Fruit fly (Drosophila melanogaster): ENCODE results near the gene CtsB.

The CtsB gene

DNA sequence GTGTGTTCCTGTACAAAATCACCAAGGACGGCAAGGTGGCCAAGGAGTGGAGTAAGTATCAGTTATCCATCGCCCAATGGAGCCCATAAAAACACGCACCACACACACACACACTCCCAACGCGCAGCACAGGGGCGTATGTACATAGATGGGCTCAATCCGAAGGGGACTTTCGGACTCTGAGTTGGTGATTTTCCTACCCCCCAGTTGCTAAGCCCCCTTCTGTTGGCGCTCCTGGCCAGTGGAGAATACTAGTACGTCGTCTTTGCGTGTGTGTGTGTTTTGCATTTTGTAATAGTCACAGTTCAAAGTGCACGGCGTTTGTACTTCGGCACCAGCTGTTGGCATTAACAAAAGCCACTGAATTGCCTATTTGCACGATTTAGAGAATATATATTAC, 41.9 kb downstream of the CtsB start:
- no peak for TF ChIP-seq cnc (optimal IDR thresholded peaks at IDR 0.05)
- TF ChIP-seq CG12768 (GFP tag; optimal IDR thresholded peaks at IDR 0.05) = peak; percentile 95
- no peak for TF ChIP-seq pad (GFP tag; optimal IDR thresholded peaks at IDR 0.05)
- TF ChIP-seq toe (GFP tag; optimal IDR thresholded peaks at IDR 0.05) = peak; percentile 72
- peak; percentile 75 for TF ChIP-seq CG1620 (GFP tag; optimal IDR thresholded peaks at IDR 0.05)
- TF ChIP-seq CG14711 (tag; optimal IDR thresholded peaks at IDR 0.05) = peak; percentile 48
- peak; percentile 54 for TF ChIP-seq CG11617 (GFP tag; optimal IDR thresholded peaks at IDR 0.05)
- TF ChIP-seq CG33017 (tag; optimal IDR thresholded peaks at IDR 0.05) = peak; percentile 67
- TF ChIP-seq cic (GFP tag; optimal IDR thresholded peaks at IDR 0.05) = peak; percentile 2
- TF ChIP-seq CG7101 (tag; optimal IDR thresholded peaks at IDR 0.05) = peak; percentile 78
- TF ChIP-seq tj (GFP tag; optimal IDR thresholded peaks at IDR 0.05) = peak; percentile 52
- peak; percentile 77 for TF ChIP-seq CG7045 (GFP tag; optimal IDR thresholded peaks at IDR 0.05)
- TF ChIP-seq kay (GFP tag; ENCODE audit: borderline replicate concordance) = peak; percentile 96
- TF ChIP-seq Clk (GFP tag; optimal IDR thresholded peaks at IDR 0.05) = peak; percentile 82
- TF ChIP-seq Crg-1 (GFP tag; optimal IDR thresholded peaks at IDR 0.05) = peak; percentile 42
- TF ChIP-seq Hr96 (GFP tag; optimal IDR thresholded peaks at IDR 0.05) = peak; percentile 89
- peak; percentile 78 for TF ChIP-seq CG5204 (GFP tag; optimal IDR thresholded peaks at IDR 0.05)
- TF ChIP-seq ovo (GFP tag; optimal IDR thresholded peaks at IDR 0.05) = no peak
- peak; percentile 29 for TF ChIP-seq bab1 (GFP tag; optimal IDR thresholded peaks at IDR 0.05)
- peak; percentile 71 for TF ChIP-seq Mnt (GFP tag; optimal IDR thresholded peaks at IDR 0.05)

DNA sequence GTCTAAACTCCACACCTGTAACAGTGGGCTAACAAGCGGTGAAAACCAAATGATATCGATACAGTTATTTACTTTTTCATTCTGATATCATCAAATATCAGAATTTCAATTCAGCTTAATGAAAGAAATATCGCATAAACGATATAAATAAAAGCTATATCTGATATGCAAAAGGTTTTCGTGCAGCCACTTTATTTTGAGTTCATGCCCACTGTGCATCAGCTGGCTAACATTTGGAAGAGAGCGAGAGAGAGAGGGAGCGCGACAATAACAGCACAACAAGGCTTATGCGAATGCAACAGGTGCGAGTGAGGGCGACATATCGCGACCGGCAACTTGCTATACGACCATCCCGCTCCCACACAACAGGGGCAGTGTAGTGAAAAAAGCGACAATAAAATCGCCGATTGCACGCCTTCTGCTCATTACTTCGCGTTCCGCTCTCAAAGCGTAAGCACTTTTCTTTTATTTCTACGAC, 42.5 kb downstream of the CtsB start, which contains the start of gene CG11151:
CG11151 (plus strand) TSS at position 334 of the 478 bp plus-strand sequence.
- TF ChIP-seq CG11617 (GFP tag; optimal IDR thresholded peaks at IDR 0.05) (peak; percentile 95), CG5204 (GFP tag; optimal IDR thresholded peaks at IDR 0.05) (peak; percentile 88), cic (GFP tag; optimal IDR thresholded peaks at IDR 0.05) (peak; percentile 59), CG7045 (GFP tag; optimal IDR thresholded peaks at IDR 0.05) (peak; percentile 85), cnc (optimal IDR thresholded peaks at IDR 0.05) (no peak), pad (GFP tag; optimal IDR thresholded peaks at IDR 0.05) (peak; percentile 99), CG7101 (tag; optimal IDR thresholded peaks at IDR 0.05) (peak; percentile 98), CG14711 (tag; optimal IDR thresholded peaks at IDR 0.05) (peak; percentile 94), CG12768 (GFP tag; optimal IDR thresholded peaks at IDR 0.05) (peak; percentile 92), bab1 (GFP tag; optimal IDR thresholded peaks at IDR 0.05) (peak; percentile 97), Mnt (GFP tag; optimal IDR thresholded peaks at IDR 0.05) (peak; percentile 87), CG1620 (GFP tag; optimal IDR thresholded peaks at IDR 0.05) (peak; percentile 87), kay (GFP tag; ENCODE audit: borderline replicate concordance) (peak; percentile 75), Hr96 (GFP tag; optimal IDR thresholded peaks at IDR 0.05) (no peak), CG33017 (tag; optimal IDR thresholded peaks at IDR 0.05) (peak; percentile 93), tj (GFP tag; optimal IDR thresholded peaks at IDR 0.05) (peak; percentile 84), toe (GFP tag; optimal IDR thresholded peaks at IDR 0.05) (peak; percentile 88), Crg-1 (GFP tag; optimal IDR thresholded peaks at IDR 0.05) (peak; percentile 94), Clk (GFP tag; optimal IDR thresholded peaks at IDR 0.05) (peak; percentile 73), ovo (GFP tag; optimal IDR thresholded peaks at IDR 0.05) (peak; percentile 90)

DNA sequence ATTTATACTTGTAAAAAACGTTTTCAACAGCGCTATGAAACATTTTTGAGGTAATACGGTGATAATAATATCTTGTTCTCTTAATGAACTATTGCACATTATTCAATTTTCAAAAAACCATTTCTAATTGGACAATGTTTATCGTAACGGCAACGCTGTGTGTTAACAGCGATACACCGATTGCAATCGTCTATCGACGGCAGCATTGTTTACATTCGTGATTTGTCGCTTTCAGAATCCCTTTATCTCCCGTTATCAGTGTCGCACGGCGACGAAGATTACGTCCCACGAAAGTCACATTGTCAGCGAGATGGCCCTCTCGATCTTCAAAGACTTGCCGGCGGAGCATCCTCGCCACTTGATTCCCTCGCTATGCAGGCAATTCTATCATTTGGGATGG, 44.0 kb downstream of the CtsB start, which contains the start of gene CG11134:
CG11134 (plus strand) TSS at position 4 of the 400 bp plus-strand sequence.
- TF ChIP-seq CG7045 (GFP tag; optimal IDR thresholded peaks at IDR 0.05) = no peak
- TF ChIP-seq cic (GFP tag; optimal IDR thresholded peaks at IDR 0.05) = peak; percentile 5
- no peak for TF ChIP-seq CG11617 (GFP tag; optimal IDR thresholded peaks at IDR 0.05)
- TF ChIP-seq toe (GFP tag; optimal IDR thresholded peaks at IDR 0.05) = no peak
- TF ChIP-seq CG12768 (GFP tag; optimal IDR thresholded peaks at IDR 0.05) = no peak
- TF ChIP-seq bab1 (GFP tag; optimal IDR thresholded peaks at IDR 0.05) = peak; percentile 16

DNA sequence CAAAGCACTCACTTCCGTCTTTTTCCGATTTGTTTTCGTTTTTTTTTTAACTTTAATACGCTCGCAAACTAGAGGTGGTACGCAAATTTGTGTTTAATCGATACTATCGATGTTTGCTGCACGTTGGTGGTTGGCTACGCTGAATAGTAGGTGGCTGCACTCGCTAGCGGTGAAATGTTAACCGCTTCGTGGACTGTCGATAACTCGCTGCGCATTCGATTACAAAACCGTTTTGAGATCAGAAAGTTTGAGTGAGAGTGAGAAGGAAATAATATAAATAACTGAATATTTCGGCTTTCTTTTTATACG, 45.8 kb downstream of the CtsB start, which contains the start of gene g:
g (minus strand) TSS at position 105 of the 309 bp plus-strand sequence.
- TF ChIP-seq bab1 (GFP tag; optimal IDR thresholded peaks at IDR 0.05) = peak; percentile 18
- no peak for TF ChIP-seq cic (GFP tag; optimal IDR thresholded peaks at IDR 0.05)
- TF ChIP-seq CG14711 (tag; optimal IDR thresholded peaks at IDR 0.05) = peak; percentile 1
- TF ChIP-seq CG5204 (GFP tag; optimal IDR thresholded peaks at IDR 0.05) = no peak
- peak; percentile 38 for TF ChIP-seq Mnt (GFP tag; optimal IDR thresholded peaks at IDR 0.05)
- peak; percentile 29 for TF ChIP-seq ovo (GFP tag; optimal IDR thresholded peaks at IDR 0.05)
- TF ChIP-seq CG11617 (GFP tag; optimal IDR thresholded peaks at IDR 0.05) = peak; percentile 40

dm6 chrX:13735322-13736173, 46.4 kb downstream of the CtsB start:
- TF ChIP-seq tj (GFP tag; optimal IDR thresholded peaks at IDR 0.05) = peak; percentile 70
- TF ChIP-seq ovo (GFP tag; optimal IDR thresholded peaks at IDR 0.05) = peak; percentile 73
- TF ChIP-seq CG11617 (GFP tag; optimal IDR thresholded peaks at IDR 0.05) = peak; percentile 9
- no peak for TF ChIP-seq pad (GFP tag; optimal IDR thresholded peaks at IDR 0.05)
- TF ChIP-seq kay (GFP tag; ENCODE audit: borderline replicate concordance) = peak; percentile 84

dm6 chrX:13734866-13735265, 47.1 kb downstream of the CtsB start:
- no peak for TF ChIP-seq kay (GFP tag; ENCODE audit: borderline replicate concordance)
- no peak for TF ChIP-seq Clk (GFP tag; optimal IDR thresholded peaks at IDR 0.05)
- TF ChIP-seq pad (GFP tag; optimal IDR thresholded peaks at IDR 0.05) = peak; percentile 29
- TF ChIP-seq CG14711 (tag; optimal IDR thresholded peaks at IDR 0.05) = peak; percentile 76
- TF ChIP-seq CG11617 (GFP tag; optimal IDR thresholded peaks at IDR 0.05) = peak; percentile 49
- no peak for TF ChIP-seq Crg-1 (GFP tag; optimal IDR thresholded peaks at IDR 0.05)
- no peak for TF ChIP-seq ovo (GFP tag; optimal IDR thresholded peaks at IDR 0.05)
- no peak for TF ChIP-seq cic (GFP tag; optimal IDR thresholded peaks at IDR 0.05)
- peak; percentile 82 for TF ChIP-seq CG33017 (tag; optimal IDR thresholded peaks at IDR 0.05)
- TF ChIP-seq CG7045 (GFP tag; optimal IDR thresholded peaks at IDR 0.05) = peak; percentile 20
- peak; percentile 60 for TF ChIP-seq CG12768 (GFP tag; optimal IDR thresholded peaks at IDR 0.05)
- no peak for TF ChIP-seq CG5204 (GFP tag; optimal IDR thresholded peaks at IDR 0.05)
- no peak for TF ChIP-seq cnc (optimal IDR thresholded peaks at IDR 0.05)
- no peak for TF ChIP-seq Hr96 (GFP tag; optimal IDR thresholded peaks at IDR 0.05)
- peak; percentile 76 for TF ChIP-seq bab1 (GFP tag; optimal IDR thresholded peaks at IDR 0.05)
- no peak for TF ChIP-seq toe (GFP tag; optimal IDR thresholded peaks at IDR 0.05)
- peak; percentile 80 for TF ChIP-seq CG7101 (tag; optimal IDR thresholded peaks at IDR 0.05)
- TF ChIP-seq Mnt (GFP tag; optimal IDR thresholded peaks at IDR 0.05) = no peak
- TF ChIP-seq tj (GFP tag; optimal IDR thresholded peaks at IDR 0.05) = no peak
- no peak for TF ChIP-seq CG1620 (GFP tag; optimal IDR thresholded peaks at IDR 0.05)
